Worm (Caenorhabditis elegans): Measurements from ENCODE around the gene col-74.
A peak's percentile ranks its signal among the peaks of the same experiment; 100 is the strongest.

col-74 gene

DNA sequence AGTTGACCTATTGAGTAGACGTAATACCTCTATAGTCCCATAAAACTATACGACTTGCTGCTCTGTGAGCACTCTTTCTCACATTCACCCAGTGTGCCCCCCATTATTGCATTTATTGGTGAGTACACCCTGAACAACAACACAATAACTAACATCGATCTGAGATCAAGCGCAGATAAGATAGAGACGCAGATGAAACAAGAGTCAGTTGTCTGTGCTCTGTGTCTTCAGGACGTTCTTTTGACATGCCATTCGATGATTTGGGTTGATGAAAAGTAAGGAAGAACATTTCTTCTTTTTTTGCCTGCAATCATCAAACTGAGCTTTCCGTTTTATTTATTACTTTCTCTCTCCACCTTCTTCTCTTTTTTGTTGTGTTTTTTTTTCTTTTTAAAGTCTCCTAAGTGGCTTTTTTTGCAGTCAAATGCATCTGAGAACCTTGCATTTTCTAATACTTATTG is 39.8 kb upstream of the col-74 start, which contains the start of gene lect-2:
lect-2 (plus strand) TSS at position 411 of the 461 bp plus-strand sequence.
- no peak for TF ChIP-seq skn-1 (tag; optimal IDR thresholded peaks at IDR 0.05)
- TF ChIP-seq lin-39 (tag; optimal IDR thresholded peaks at IDR 0.05), result peak; percentile 20
- TF ChIP-seq egl-5 (tag; optimal IDR thresholded peaks at IDR 0.05), result peak; percentile 70
- TF ChIP-seq elt-1 (tag; optimal IDR thresholded peaks at IDR 0.05), result peak; percentile 39

- TF ChIP-seq R02D3.7 (tag; optimal IDR thresholded peaks at IDR 0.05), result no peak
- no peak for TF ChIP-seq hmg-11 (tag; optimal IDR thresholded peaks at IDR 0.05)
- TF ChIP-seq fos-1 (tag; optimal IDR thresholded peaks at IDR 0.05), result no peak
- TF ChIP-seq unc-62 (GFP tag; optimal IDR thresholded peaks at IDR 0.05), result no peak
- TF ChIP-seq pqm-1 (tag; optimal IDR thresholded peaks at IDR 0.05), result no peak
- TF ChIP-seq egl-5 (tag; optimal IDR thresholded peaks at IDR 0.05), result no peak
- TF ChIP-seq lin-15B (tag; optimal IDR thresholded peaks at IDR 0.05), result no peak
- TF ChIP-seq eor-1 (tag; optimal IDR thresholded peaks at IDR 0.05), result no peak
- no peak for TF ChIP-seq nhr-28 (tag; optimal IDR thresholded peaks at IDR 0.05)
- TF ChIP-seq snpc-4 (tag; optimal IDR thresholded peaks at IDR 0.05), result no peak
- no peak for TF ChIP-seq skn-1 (tag; optimal IDR thresholded peaks at IDR 0.05)
- no peak for TF ChIP-seq mml-1 (tag; optimal IDR thresholded peaks at IDR 0.05)
- TF ChIP-seq aly-2 (tag; optimal IDR thresholded peaks at IDR 0.05), result no peak
- no peak for TF ChIP-seq daf-12 (tag; optimal IDR thresholded peaks at IDR 0.05)
- TF ChIP-seq ceh-28 (tag; optimal IDR thresholded peaks at IDR 0.05), result no peak
- no peak for TF ChIP-seq jun-1 (tag; optimal IDR thresholded peaks at IDR 0.05)
- no peak for TF ChIP-seq nfya-1 (tag; optimal IDR thresholded peaks at IDR 0.05; ENCODE audit: insufficient read depth)
- no peak for TF ChIP-seq nhr-67 (tag; optimal IDR thresholded peaks at IDR 0.05)
- TF ChIP-seq nhr-43 (tag; optimal IDR thresholded peaks at IDR 0.05; ENCODE audit: poor library complexity, severe bottlenecking), result no peak
These were observed 37.7 kb upstream of the col-74 start, which contains the start of gene K05F1.14 for ce11 chrII:5792490-5792889. Gene K05F1.14, minus strand, starts transcription at chrII:5792590.

DNA sequence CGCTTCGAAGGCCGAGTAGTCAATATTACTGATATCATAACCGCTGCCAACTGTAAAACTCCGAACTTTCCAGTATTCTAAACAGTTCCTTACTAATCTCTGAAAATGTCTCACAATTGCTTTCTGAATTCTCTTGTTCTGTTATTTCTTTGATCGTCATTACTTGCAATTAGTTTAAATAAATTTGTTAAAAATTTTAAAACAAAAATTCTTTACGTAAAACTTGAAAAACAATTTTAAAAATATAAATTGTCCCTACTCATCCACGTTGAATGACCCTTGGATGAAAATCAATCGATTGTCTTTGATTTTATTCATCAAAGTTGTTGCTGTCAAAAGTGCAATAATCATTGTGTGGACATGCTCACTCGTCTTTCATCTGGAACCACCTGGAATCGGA is 36.0 kb upstream of the col-74 start, which contains the start of gene acdh-8:
acdh-8 (plus strand) TSS at position 301 of the 400 bp plus-strand sequence.
- TF ChIP-seq fkh-2 (tag; optimal IDR thresholded peaks at IDR 0.05), result no peak
- no peak for TF ChIP-seq fkh-10 (GFP tag; optimal IDR thresholded peaks at IDR 0.05)

DNA sequence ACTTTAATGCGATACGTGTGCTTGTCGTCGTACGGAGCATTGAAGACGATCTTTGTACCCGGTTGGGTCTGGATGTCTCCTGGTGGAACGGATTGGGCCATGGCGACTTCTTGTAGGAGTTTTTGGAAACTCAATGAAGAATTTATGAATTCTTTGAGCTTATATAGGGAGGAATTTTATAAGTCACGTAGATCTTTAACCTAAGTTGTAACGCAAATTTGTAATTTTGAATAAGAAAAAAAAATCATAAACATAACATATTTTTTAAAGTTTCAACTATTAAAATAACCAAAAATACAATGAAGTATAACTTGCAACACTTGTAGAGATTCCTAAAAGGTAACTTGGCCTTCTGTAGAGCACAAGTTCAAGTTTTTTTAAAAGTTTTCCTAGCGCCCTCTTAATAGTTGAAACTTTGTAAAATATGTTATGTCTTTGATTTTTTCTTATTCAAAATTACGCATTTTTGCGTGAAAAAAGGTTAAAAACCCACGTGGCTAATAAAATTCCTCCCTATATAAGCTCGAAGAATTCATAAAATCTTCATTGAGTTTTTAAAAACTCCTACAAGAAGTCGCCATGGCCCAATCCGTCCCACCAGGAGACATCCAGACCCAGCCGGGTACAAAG is 32.7 kb upstream of the col-74 start, which contains the start of the genes msp-63 and msp-142:
msp-63 (minus strand) TSS at position 101 of the 630 bp plus-strand sequence.
msp-142 (plus strand) TSS at position 580 of the 630 bp plus-strand sequence.
- TF ChIP-seq lin-15B (tag; optimal IDR thresholded peaks at IDR 0.05), result no peak
- TF ChIP-seq daf-12 (tag; optimal IDR thresholded peaks at IDR 0.05), result no peak
- TF ChIP-seq ceh-9 (tag; optimal IDR thresholded peaks at IDR 0.05), result no peak
- TF ChIP-seq nhr-12 (tag; optimal IDR thresholded peaks at IDR 0.05), result no peak
- no peak for TF ChIP-seq ceh-16 (tag; optimal IDR thresholded peaks at IDR 0.05)
- TF ChIP-seq mml-1 (tag; optimal IDR thresholded peaks at IDR 0.05), result no peak
- no peak for TF ChIP-seq ceh-82 (tag; optimal IDR thresholded peaks at IDR 0.05)
- TF ChIP-seq egl-5 (tag; optimal IDR thresholded peaks at IDR 0.05), result no peak
- no peak for TF ChIP-seq ztf-4 (tag; optimal IDR thresholded peaks at IDR 0.05)
- no peak for TF ChIP-seq elt-3 (tag; optimal IDR thresholded peaks at IDR 0.05)
- TF ChIP-seq lsy-12 (tag; optimal IDR thresholded peaks at IDR 0.05), result no peak
- no peak for TF ChIP-seq ZK546.5 (tag; optimal IDR thresholded peaks at IDR 0.05)
- no peak for TF ChIP-seq fkh-2 (tag; optimal IDR thresholded peaks at IDR 0.05)
- no peak for TF ChIP-seq R02D3.7 (tag; optimal IDR thresholded peaks at IDR 0.05)
- no peak for TF ChIP-seq pha-4 (tag; optimal IDR thresholded peaks at IDR 0.05)

DNA sequence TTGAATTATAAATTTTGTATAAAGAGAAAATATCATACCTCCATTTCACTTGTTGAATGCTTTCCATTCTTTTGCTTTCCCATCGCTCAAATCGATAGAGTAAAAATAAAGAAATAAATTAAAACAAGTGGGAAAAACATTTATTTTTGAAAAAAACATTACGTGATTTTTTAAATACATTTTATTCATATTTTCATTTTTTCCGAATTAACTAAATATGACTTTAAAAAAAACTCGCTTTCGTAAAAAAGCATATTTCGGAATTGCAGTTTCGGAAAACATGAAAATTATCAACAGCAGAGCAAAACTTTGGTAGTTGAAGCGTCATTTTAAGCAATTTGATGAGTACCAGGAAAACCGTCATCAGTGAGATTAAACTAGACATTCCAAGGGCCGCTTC is 30.6 kb upstream of the col-74 start, which contains the start of gene K05F1.8:
K05F1.8 (minus strand) TSS at position 101 of the 400 bp plus-strand sequence.
- TF ChIP-seq ceh-16 (tag; optimal IDR thresholded peaks at IDR 0.05), result no peak
- TF ChIP-seq nhr-12 (tag; optimal IDR thresholded peaks at IDR 0.05), result no peak
- TF ChIP-seq egl-27 (tag; optimal IDR thresholded peaks at IDR 0.05), result no peak
- no peak for TF ChIP-seq nhr-76 (tag; optimal IDR thresholded peaks at IDR 0.05)
